Worm (Caenorhabditis elegans) whole organism, L3 larva: ENCODE data around the gene gtf-2A2.

Source experiments
- R02D3.7 ChIP-seq: fragments of 150-350 bp; optimal IDR thresholded peaks from 2 replicates; lab custom pipeline; 2014; ENCODE audit warnings: missing biosample characterization, missing genetic modification characterization
- ZK546.5 ChIP-seq: sonication (generic microtip); optimal IDR thresholded peaks from 2 replicates; lab custom pipeline; 2017; ENCODE audit warnings: missing biosample characterization, missing genetic modification characterization
- aly-2 ChIP-seq: fragments of 150-350 bp; optimal IDR thresholded peaks from 2 replicates; lab custom pipeline; 2014; ENCODE audit warnings: missing biosample characterization, missing genetic modification characterization
- ama-1 ChIP-seq: fragments of 150-350 bp; optimal IDR thresholded peaks from 2 replicates; lab custom pipeline; 2018
- ceh-16 ChIP-seq: sonication (generic microtip); optimal IDR thresholded peaks from 2 replicates; lab custom pipeline; 2017; ENCODE audit warnings: missing biosample characterization, missing genetic modification characterization
- ceh-28 ChIP-seq: fragments of 150-350 bp; optimal IDR thresholded peaks from 2 replicates; lab custom pipeline; 2014; ENCODE audit warnings: missing biosample characterization, missing genetic modification reagents, missing genetic modification characterization
- ceh-9 ChIP-seq: sonication (generic microtip); optimal IDR thresholded peaks from 2 replicates; lab custom pipeline; 2018; ENCODE audit warnings: missing biosample characterization, missing genetic modification characterization
- daf-12 ChIP-seq: fragments of 150-350 bp; optimal IDR thresholded peaks from 2 replicates; lab custom pipeline; 2014; ENCODE audit warnings: missing biosample characterization, missing genetic modification reagents, missing genetic modification characterization
- egl-27 ChIP-seq: sonication (generic microtip); optimal IDR thresholded peaks from 4 replicates; lab custom pipeline; 2017; ENCODE audit warnings: missing biosample characterization, missing genetic modification reagents, missing genetic modification characterization
- elt-1 ChIP-seq: fragments of 150-350 bp; optimal IDR thresholded peaks from 2 replicates; lab custom pipeline; 2014; ENCODE audit warnings: missing biosample characterization, missing genetic modification characterization
- elt-3 ChIP-seq, 3 experiments: fragments of 150-350 bp in 1 of 3; sonication (generic microtip) in 2 of 3; optimal IDR thresholded peaks; 2 replicates in 2 of 3; 4 replicates in 1 of 3; lab custom pipeline; 2014 to 2017; ENCODE audit warnings: missing biosample characterization in 3 of 3, missing genetic modification characterization in 3 of 3
- fkh-10 ChIP-seq: sonication (generic microtip); optimal IDR thresholded peaks from 2 replicates; lab custom pipeline; 2017; ENCODE audit warnings: missing biosample characterization, missing genetic modification reagents, missing genetic modification characterization
- hmg-11 ChIP-seq: sonication (generic microtip); optimal IDR thresholded peaks from 2 replicates; lab custom pipeline; 2016; ENCODE audit warnings: missing genetic modification characterization, missing compliant biosample characterization
- jun-1 ChIP-seq: fragments of 150-350 bp; optimal IDR thresholded peaks from 2 replicates; lab custom pipeline; 2014; ENCODE audit warnings: missing biosample characterization, missing genetic modification reagents, missing genetic modification characterization
- lin-15B ChIP-seq: fragments of 150-350 bp; optimal IDR thresholded peaks from 2 replicates; lab custom pipeline; 2014; ENCODE audit warnings: missing biosample characterization, missing genetic modification characterization
- nfya-1 ChIP-seq: sonication (generic microtip); optimal IDR thresholded peaks from 2 replicates; lab custom pipeline; 2017; ENCODE audit warnings: missing genetic modification characterization, mild to moderate bottlenecking, missing compliant biosample characterization, antibody characterized with exemption, moderate library complexity; ENCODE audit not compliant: insufficient read depth
- nhr-23 ChIP-seq: fragments of 150-350 bp; optimal IDR thresholded peaks from 2 replicates; lab custom pipeline; 2014; ENCODE audit warnings: missing biosample characterization, missing genetic modification reagents, missing genetic modification characterization
- nhr-25 ChIP-seq: sonication (generic microtip); optimal IDR thresholded peaks from 2 replicates; lab custom pipeline; 2017; ENCODE audit warnings: missing biosample characterization, missing genetic modification characterization
- nhr-67 ChIP-seq: fragments of 150-350 bp; optimal IDR thresholded peaks from 2 replicates; lab custom pipeline; 2014; ENCODE audit warnings: missing biosample characterization, missing genetic modification characterization
- nhr-76 ChIP-seq: fragments of 150-350 bp; sonication (generic microtip); optimal IDR thresholded peaks from 5 replicates; lab custom pipeline; 2014; ENCODE audit warnings: missing biosample characterization, missing genetic modification characterization
- pha-4 ChIP-seq: fragments of 150-350 bp; optimal IDR thresholded peaks from 2 replicates; lab custom pipeline; 2014; ENCODE audit warnings: missing biosample characterization, missing genetic modification reagents, missing genetic modification characterization
- pqm-1 ChIP-seq: fragments of 150-350 bp; optimal IDR thresholded peaks from 2 replicates; lab custom pipeline; 2017; ENCODE audit warnings: missing biosample characterization, missing genetic modification characterization, inconsistent platforms
- sea-2 ChIP-seq: fragments of 150-350 bp; sonication (generic microtip); optimal IDR thresholded peaks from 4 replicates; lab custom pipeline; 2014; ENCODE audit warnings: missing biosample characterization, missing genetic modification reagents, missing genetic modification characterization
- snpc-4 ChIP-seq: fragments of 150-350 bp; optimal IDR thresholded peaks from 2 replicates; lab custom pipeline; 2014; ENCODE audit warnings: missing biosample characterization, missing genetic modification characterization
- tbx-2 ChIP-seq: sonication (generic microtip); optimal IDR thresholded peaks from 2 replicates; lab custom pipeline; 2016; ENCODE audit warnings: mild to moderate bottlenecking, missing genetic modification characterization, missing compliant biosample characterization
- unc-62 ChIP-seq: fragments of 150-350 bp; sonication (generic microtip); optimal IDR thresholded peaks from 4 replicates; lab custom pipeline; 2014; ENCODE audit warnings: missing biosample characterization, missing genetic modification reagents, missing genetic modification characterization
- zag-1 ChIP-seq: fragments of 150-350 bp; optimal IDR thresholded peaks from 2 replicates; lab custom pipeline; 2014; ENCODE audit warnings: missing biosample characterization, missing genetic modification characterization
- ztf-4 ChIP-seq: fragments of 150-350 bp; optimal IDR thresholded peaks from 2 replicates; lab custom pipeline; 2014; ENCODE audit warnings: missing biosample characterization, missing genetic modification characterization

The gtf-2A2 gene

DNA sequence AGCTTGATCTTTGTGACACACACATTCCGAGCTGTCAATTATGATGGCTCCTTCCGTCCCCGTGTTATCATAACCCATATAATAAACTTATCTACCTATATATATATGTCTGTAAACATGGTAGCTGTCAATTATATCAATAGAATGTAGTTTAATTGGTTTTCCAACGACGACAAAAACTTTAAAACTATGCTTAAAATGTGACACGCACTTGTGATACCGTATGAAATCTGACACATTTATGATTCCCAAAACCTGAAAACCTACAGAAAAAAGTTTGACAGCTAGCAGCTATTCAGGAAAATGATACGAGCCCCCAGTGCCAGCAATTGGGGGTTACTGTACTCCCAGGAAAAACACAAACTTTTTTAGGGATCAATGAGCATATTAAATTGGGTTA, 34.1 kb downstream of the gtf-2A2 start:
- TF ChIP-seq ceh-16 (tag; lab: Kevin White, UChicago) (no peak), ZK546.5 (tag; lab: Kevin White, UChicago) (no peak), tbx-2 (tag; lab: Kevin White, UChicago) (no peak), elt-1 (tag; lab: Kevin White, UChicago) (no peak), snpc-4 (tag; lab: Kevin White, UChicago) (no peak), zag-1 (no peak), daf-12 (tag; lab: Kevin White, UChicago) (no peak), ceh-28 (tag; lab: Kevin White, UChicago) (no peak), R02D3.7 (tag; lab: Kevin White, UChicago) (no peak), egl-27 (tag; lab: Kevin White, UChicago) (no peak), ztf-4 (tag; lab: Kevin White, UChicago) (no peak), lin-15B (tag; lab: Kevin White, UChicago) (no peak), pqm-1 (tag; lab: Kevin White, UChicago) (no peak), unc-62 (no peak), jun-1 (tag; lab: Kevin White, UChicago) (no peak), aly-2 (no peak), fkh-10 (GFP tag; lab: Kevin White, UChicago) (no peak), nhr-76 (tag; lab: Kevin White, UChicago) (no peak)

DNA sequence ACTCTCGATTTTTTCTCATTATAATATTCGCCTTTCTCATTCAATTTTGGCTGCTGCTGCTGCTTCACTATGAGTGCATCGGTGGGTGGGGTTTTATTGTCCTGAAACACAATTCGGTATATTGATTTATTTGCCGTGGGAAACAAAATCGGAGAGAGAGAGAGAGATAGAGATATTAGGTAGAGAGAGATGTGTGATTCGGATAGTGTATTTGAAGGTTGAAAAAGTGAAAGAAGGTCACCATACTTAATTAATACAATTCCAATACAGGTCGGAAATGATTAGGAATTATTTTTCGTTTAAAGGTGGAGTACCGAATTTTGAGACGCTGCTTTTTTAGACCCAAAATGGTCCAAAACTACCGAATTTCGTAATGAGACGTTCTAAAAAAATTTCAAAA, 37.6 kb downstream of the gtf-2A2 start, which contains the start of gene tpst-1:
Gene tpst-1 (minus strand): TSS at position 101 of the 400 bp plus-strand sequence.
- no peak for TF ChIP-seq ztf-4 (tag; lab: Kevin White, UChicago)
- no peak for TF ChIP-seq sea-2
- no peak for TF ChIP-seq elt-3 (tag; optimal IDR thresholded peaks at IDR 0.05; lab: Kevin White, UChicago)
- no peak for TF ChIP-seq pha-4 (tag; lab: Kevin White, UChicago)
- no peak for TF ChIP-seq nhr-23 (tag; lab: Kevin White, UChicago)
- TF ChIP-seq ama-1 (lab: Kevin White, UChicago) = no peak
- TF ChIP-seq nhr-67 (tag; lab: Kevin White, UChicago) = no peak
- no peak for TF ChIP-seq jun-1 (tag; lab: Kevin White, UChicago)
- TF ChIP-seq aly-2 = no peak
- no peak for TF ChIP-seq ceh-9

DNA sequence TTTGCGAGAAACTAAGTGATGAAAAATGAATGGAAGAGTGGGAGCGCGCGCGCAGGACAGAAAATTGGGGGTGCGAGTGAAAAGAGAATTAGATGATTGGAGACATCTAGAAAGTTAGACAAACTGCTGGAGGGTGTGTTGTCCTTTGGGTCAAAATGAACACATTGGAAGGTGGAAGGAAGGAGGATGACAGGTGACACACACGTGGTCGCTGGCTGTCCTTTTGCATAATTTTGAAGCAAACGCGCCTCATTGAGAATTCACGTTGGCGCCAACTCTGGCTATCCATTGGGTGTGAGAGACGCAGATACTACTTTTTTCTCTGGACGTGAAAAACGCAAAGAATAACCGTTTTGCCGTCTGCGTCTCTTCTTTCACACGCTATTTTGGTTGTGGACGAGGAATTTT, 40.9 kb downstream of the gtf-2A2 start:
- peak; percentile 40 for TF ChIP-seq pha-4 (tag; lab: Kevin White, UChicago)
- TF ChIP-seq nfya-1 (tag; lab: Kevin White, UChicago) = peak; percentile 25
- peak; percentile 45 for TF ChIP-seq nhr-25 (tag; lab: Kevin White, UChicago)
- TF ChIP-seq nhr-23 (tag; lab: Kevin White, UChicago) = peak; percentile 44
- TF ChIP-seq lin-15B (tag; lab: Kevin White, UChicago) = peak; percentile 23

DNA sequence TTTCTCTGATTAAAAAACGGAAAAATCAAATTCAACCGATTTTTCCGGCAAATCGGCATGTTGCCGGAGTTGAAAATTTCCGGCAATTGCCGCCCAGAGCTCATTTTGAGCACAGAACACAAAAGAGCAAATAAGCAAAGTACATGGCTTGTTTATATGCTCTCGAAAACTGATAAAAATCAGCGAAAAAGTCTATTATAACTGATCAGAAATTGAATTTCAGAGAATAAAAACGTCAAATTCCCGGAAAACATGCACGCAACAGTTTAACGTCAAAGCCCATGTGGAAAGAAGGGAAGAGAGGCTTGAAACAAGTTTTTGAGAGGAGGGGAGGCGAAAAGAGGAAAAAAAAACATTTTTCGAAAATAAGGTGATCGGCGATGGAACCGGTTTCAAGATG, 44.3 kb downstream of the gtf-2A2 start:
- TF ChIP-seq nhr-67 (tag; lab: Kevin White, UChicago) = no peak

DNA sequence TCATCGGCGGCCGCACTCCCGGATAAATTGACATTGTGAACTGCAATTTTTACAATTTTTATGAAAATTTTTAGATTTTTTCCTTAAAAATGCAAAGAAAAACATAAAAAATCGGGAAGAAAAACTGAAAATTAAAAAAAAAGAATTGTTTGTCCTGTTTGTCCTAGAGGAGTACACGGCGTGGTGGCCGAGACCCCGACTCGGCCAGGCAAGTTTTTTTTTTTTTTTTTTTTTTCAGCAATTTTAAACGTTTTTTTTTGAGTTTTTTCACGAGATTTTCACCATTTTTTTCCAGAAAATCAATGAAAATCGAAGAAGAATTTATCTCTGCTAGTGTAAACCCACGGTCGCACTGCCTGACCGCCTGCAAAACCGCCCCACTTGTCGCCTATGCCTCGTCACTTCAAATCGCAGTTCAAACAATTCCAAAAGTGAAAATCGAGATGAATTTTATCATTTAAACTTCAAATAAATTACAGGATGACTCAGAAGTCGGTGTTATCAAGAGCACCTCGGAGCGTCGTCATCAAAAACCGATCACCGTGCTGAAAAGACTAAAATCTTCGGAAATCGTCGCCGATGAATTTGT, 48.9 kb downstream of the gtf-2A2 start, which contains the start of the genes taf-7.2 and elpc-2:
Gene taf-7.2 (minus strand): TSS at position 42 of the 589 bp plus-strand sequence.
Gene elpc-2 (plus strand): TSS at position 296 of the 589 bp plus-strand sequence.
- TF ChIP-seq hmg-11 (tag; lab: Kevin White, UChicago) (peak; percentile 61), lin-15B (tag; lab: Kevin White, UChicago) (peak; percentile 61), pha-4 (tag; lab: Kevin White, UChicago) (peak; percentile 52), nfya-1 (tag; lab: Kevin White, UChicago) (peak; percentile 62), unc-62 (no peak)
